Fruit fly (Drosophila melanogaster): Measurements from ENCODE around the gene tal-3A.

DNA sequence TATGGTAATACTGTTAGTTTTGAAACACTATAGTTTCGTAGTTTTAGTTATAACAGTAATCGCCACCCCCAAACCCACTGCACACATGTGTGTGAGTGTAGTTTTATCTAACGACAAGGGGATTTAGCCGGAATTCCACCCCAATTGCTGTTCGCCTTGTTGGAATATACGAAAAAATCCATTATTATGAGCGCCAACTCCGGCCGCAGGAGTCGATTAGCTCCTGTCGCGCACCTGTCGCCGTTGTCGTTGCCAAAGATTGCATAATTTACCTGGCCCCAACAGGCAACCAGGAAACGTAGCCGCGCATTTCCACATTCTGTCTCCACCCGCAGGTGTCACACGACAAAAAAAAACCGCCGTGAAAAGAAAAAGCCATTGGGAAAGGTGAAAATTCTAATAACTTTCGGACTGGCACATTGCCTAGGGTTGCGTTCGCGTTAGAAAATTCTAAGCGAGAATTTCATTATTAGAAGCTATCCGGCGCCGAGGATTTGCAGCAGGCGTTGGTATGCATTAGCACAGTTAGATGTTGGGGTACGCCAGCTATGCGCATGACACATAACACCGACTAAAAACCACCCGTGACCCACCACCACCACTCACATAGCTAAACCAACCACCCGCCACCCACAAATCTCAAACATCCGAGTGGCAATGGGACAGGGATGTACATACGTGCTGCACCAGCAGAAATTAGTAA is 9.6 kb upstream of the tal-3A start:
- TF ChIP-seq Fer3 (tag; optimal IDR thresholded peaks at IDR 0.05) (no peak), ro (GFP tag; IDR thresholded peaks at IDR 0.05) (no peak), HLH3B (GFP tag; IDR thresholded peaks at IDR 0.05) (no peak), Tbp (GFP tag; optimal IDR thresholded peaks at IDR 0.05) (no peak), CG12744 (GFP tag; optimal IDR thresholded peaks at IDR 0.05) (no peak), CG14965 (GFP tag; optimal IDR thresholded peaks at IDR 0.05; ENCODE audit: borderline replicate concordance) (no peak), CG10274 (GFP tag; optimal IDR thresholded peaks at IDR 0.05) (no peak), CG1603 (tag; optimal IDR thresholded peaks at IDR 0.05) (no peak), Hr39 (optimal IDR thresholded peaks at IDR 0.05) (no peak), CG13296 (GFP tag; optimal IDR thresholded peaks at IDR 0.05) (no peak), gcm (GFP tag; optimal IDR thresholded peaks at IDR 0.05) (no peak)

Data from whole organism, embryonic.